Worm (Caenorhabditis elegans) whole organism, L1 larva: ENCODE measurements around the gene F28H7.3.

Experiments used
- C04F5.9 ChIP-seq: sonication (generic microtip); optimal IDR thresholded peaks from 2 replicates; lab custom pipeline; 2016; ENCODE audit warnings: missing genetic modification characterization, missing compliant biosample characterization
- C34B4.2 ChIP-seq: sonication (generic microtip); optimal IDR thresholded peaks from 2 replicates; lab custom pipeline; 2017; ENCODE audit warnings: mild to moderate bottlenecking, missing genetic modification characterization, missing compliant biosample characterization
- F16B12.6 ChIP-seq: fragments of 150-350 bp; optimal IDR thresholded peaks from 2 replicates; lab custom pipeline; 2014; ENCODE audit warnings: missing biosample characterization, missing genetic modification characterization
- Y116A8C.19 ChIP-seq: sonication (generic microtip); optimal IDR thresholded peaks from 2 replicates; lab custom pipeline; 2016; ENCODE audit warnings: missing compliant biosample characterization, missing genetic modification characterization, borderline replicate concordance
- aha-1 ChIP-seq: fragments of 150-350 bp; optimal IDR thresholded peaks from 2 replicates; lab custom pipeline; 2014; ENCODE audit warnings: missing biosample characterization, missing genetic modification characterization
- blmp-1 ChIP-seq: fragments of 150-350 bp; optimal IDR thresholded peaks from 2 replicates; lab custom pipeline; 2014; ENCODE audit warnings: missing biosample characterization, missing genetic modification characterization
- ceh-8 ChIP-seq: fragments of 200-800 bp; sonication (Bioruptor generic); optimal IDR thresholded peaks from 2 replicates; lab custom pipeline; 2018; ENCODE audit warnings: mild to moderate bottlenecking, missing genetic modification characterization, moderate library complexity, missing compliant biosample characterization
- ceh-90 ChIP-seq: sonication (generic microtip); optimal IDR thresholded peaks from 2 replicates; lab custom pipeline; 2016; ENCODE audit warnings: missing genetic modification characterization, missing compliant biosample characterization
- efl-1 ChIP-seq, 4 experiments: fragments of 150-350 bp; optimal IDR thresholded peaks in 3 of 4; peaks in 1 of 4; 1 replicate in 1 of 4; 2 replicates in 3 of 4; lab custom pipeline; 2014; ENCODE audit warnings: missing biosample characterization in 2 of 4, missing genetic modification characterization in 2 of 4, missing genetic modification reagents in 2 of 4
- efl-3 ChIP-seq: fragments of 200-800 bp; sonication (Bioruptor generic); optimal IDR thresholded peaks from 2 replicates; lab custom pipeline; 2018; ENCODE audit warnings: mild to moderate bottlenecking, missing genetic modification characterization, missing compliant biosample characterization
- egl-13 ChIP-seq: sonication (generic microtip); optimal IDR thresholded peaks from 2 replicates; lab custom pipeline; 2016; ENCODE audit warnings: missing genotype, missing genetic modification reagents, missing genetic modification characterization, missing compliant biosample characterization
- elt-3 ChIP-seq, 6 experiments: fragments of 150-350 bp in 1 of 6; sonication (generic microtip); optimal IDR thresholded peaks; 2 replicates each; lab custom pipeline; 2017 to 2018; ENCODE audit warnings: missing biosample characterization in 6 of 6, missing genetic modification characterization in 6 of 6, inconsistent platforms in 1 of 6
- ets-5 ChIP-seq: fragments of 200-800 bp; sonication (Bioruptor generic); IDR thresholded peaks from 2 replicates; pipeline ENCODE4 v1.3.6; 2022; ENCODE audit warnings: missing genetic modification characterization, missing compliant biosample characterization
- fkh-8 ChIP-seq: sonication (generic microtip); optimal IDR thresholded peaks from 2 replicates; lab custom pipeline; 2016; ENCODE audit warnings: mild to moderate bottlenecking, missing genetic modification characterization, missing compliant biosample characterization
- grh-1 ChIP-seq: fragments of 200-800 bp; sonication (Bioruptor generic); IDR thresholded peaks from 2 replicates; pipeline ENCODE4 v1.3.6; 2022; ENCODE audit warnings: missing genetic modification reagents, missing genetic modification characterization, missing compliant biosample characterization
- hlh-4 ChIP-seq: sonication (generic microtip); optimal IDR thresholded peaks from 2 replicates; lab custom pipeline; 2016; ENCODE audit warnings: mild to moderate bottlenecking, missing genetic modification characterization, missing compliant biosample characterization
- irx-1 ChIP-seq: sonication (generic microtip); optimal IDR thresholded peaks from 2 replicates; lab custom pipeline; 2016; ENCODE audit warnings: missing genetic modification characterization, missing compliant biosample characterization
- isw-1 ChIP-seq: fragments of 200-800 bp; sonication (Bioruptor generic); IDR thresholded peaks from 2 replicates; pipeline ENCODE4 v1.3.6; 2022; ENCODE audit warnings: missing genetic modification characterization, missing compliant biosample characterization
- jun-1 ChIP-seq: fragments of 150-350 bp; optimal IDR thresholded peaks from 2 replicates; lab custom pipeline; 2014; ENCODE audit warnings: missing biosample characterization, missing genetic modification reagents, missing genetic modification characterization
- lin-13 ChIP-seq: fragments of 150-350 bp; optimal IDR thresholded peaks from 2 replicates; lab custom pipeline; 2014; ENCODE audit warnings: missing biosample characterization, missing genetic modification reagents, missing genetic modification characterization
- lin-14 ChIP-seq: fragments of 200-800 bp; sonication (Bioruptor generic); optimal IDR thresholded peaks from 2 replicates; lab custom pipeline; 2018; ENCODE audit warnings: mild to moderate bottlenecking, missing genetic modification characterization, moderate library complexity, missing compliant biosample characterization
- lin-35 ChIP-seq, 2 experiments: fragments of 150-350 bp; optimal IDR thresholded peaks; 2 replicates each; lab custom pipeline; 2014; ENCODE audit warnings: missing biosample characterization in 2 of 2, missing genetic modification characterization in 2 of 2, missing genetic modification reagents in 2 of 2
- lin-39 ChIP-seq: fragments of 150-350 bp; optimal IDR thresholded peaks from 2 replicates; lab custom pipeline; 2014; ENCODE audit warnings: missing biosample characterization, missing genetic modification reagents, missing genetic modification characterization
- lsy-2 ChIP-seq, 2 experiments: fragments of 150-350 bp; optimal IDR thresholded peaks; 2 replicates each; lab custom pipeline; 2014; ENCODE audit warnings: missing biosample characterization in 2 of 2, missing genetic modification characterization in 2 of 2
- mdl-1 ChIP-seq, 2 experiments: fragments of 150-350 bp; optimal IDR thresholded peaks; 2 replicates each; lab custom pipeline; 2014 to 2017; ENCODE audit warnings: missing biosample characterization in 2 of 2, missing genetic modification characterization in 2 of 2, inconsistent platforms in 1 of 2
- mep-1 ChIP-seq: fragments of 150-350 bp; optimal IDR thresholded peaks from 2 replicates; lab custom pipeline; 2014; ENCODE audit warnings: missing biosample characterization, missing genetic modification characterization
- nhr-12 ChIP-seq: sonication (generic microtip); optimal IDR thresholded peaks from 2 replicates; lab custom pipeline; 2017; ENCODE audit warnings: missing biosample characterization, missing genetic modification characterization
- nhr-19 ChIP-seq: fragments of 200-800 bp; sonication (Bioruptor generic); conservative IDR thresholded peaks from 2 replicates; pipeline ENCODE4 v1.3.6; 2022; ENCODE audit warnings: missing genetic modification characterization, missing compliant biosample characterization
- nhr-20 ChIP-seq: sonication (generic microtip); optimal IDR thresholded peaks from 2 replicates; lab custom pipeline; 2016; ENCODE audit warnings: mild to moderate bottlenecking, missing genetic modification characterization, missing compliant biosample characterization
- nhr-237 ChIP-seq: fragments of 150-350 bp; optimal IDR thresholded peaks from 2 replicates; lab custom pipeline; 2014; ENCODE audit warnings: missing biosample characterization, missing genetic modification characterization
- nhr-47 ChIP-seq: sonication (generic microtip); optimal IDR thresholded peaks from 2 replicates; lab custom pipeline; 2016; ENCODE audit warnings: mild to moderate bottlenecking, missing genetic modification characterization, moderate library complexity, missing compliant biosample characterization
- nhr-71 ChIP-seq: sonication (generic microtip); optimal IDR thresholded peaks from 2 replicates; lab custom pipeline; 2016; ENCODE audit warnings: mild to moderate bottlenecking, missing genetic modification characterization, moderate library complexity, missing compliant biosample characterization
- nhr-77 ChIP-seq: fragments of 150-350 bp; optimal IDR thresholded peaks from 2 replicates; lab custom pipeline; 2014; ENCODE audit warnings: missing biosample characterization, missing genetic modification characterization
- nhr-84 ChIP-seq: sonication (generic microtip); optimal IDR thresholded peaks from 2 replicates; lab custom pipeline; 2017; ENCODE audit warnings: missing biosample characterization, missing genetic modification characterization
- nhr-90 ChIP-seq: sonication (generic microtip); optimal IDR thresholded peaks from 2 replicates; lab custom pipeline; 2016; ENCODE audit warnings: mild to moderate bottlenecking, missing genetic modification characterization, missing compliant biosample characterization; ENCODE audit not compliant: poor library complexity
- pag-3 ChIP-seq: sonication (generic microtip); optimal IDR thresholded peaks from 2 replicates; lab custom pipeline; 2017; ENCODE audit warnings: missing genetic modification characterization, mild to moderate bottlenecking, missing compliant biosample characterization, antibody characterized with exemption, borderline replicate concordance; ENCODE audit not compliant: insufficient read depth
- pqm-1 ChIP-seq: sonication (generic microtip); optimal IDR thresholded peaks from 3 replicates; lab custom pipeline; 2017; ENCODE audit warnings: missing biosample characterization, missing genetic modification characterization
- snu-23 ChIP-seq: sonication (generic microtip); optimal IDR thresholded peaks from 2 replicates; lab custom pipeline; 2016; ENCODE audit warnings: missing genetic modification characterization, missing compliant biosample characterization
- sox-4 ChIP-seq: sonication (generic microtip); optimal IDR thresholded peaks from 2 replicates; lab custom pipeline; 2016; ENCODE audit warnings: missing genetic modification characterization, missing compliant biosample characterization
- sup-37 ChIP-seq: fragments of 200-800 bp; sonication (Bioruptor generic); optimal IDR thresholded peaks from 2 replicates; lab custom pipeline; 2018; ENCODE audit warnings: mild to moderate bottlenecking, missing genetic modification characterization, missing compliant biosample characterization
- swsn-7 ChIP-seq: sonication (generic microtip); optimal IDR thresholded peaks from 2 replicates; lab custom pipeline; 2016; ENCODE audit warnings: missing genetic modification characterization, missing compliant biosample characterization
- tbx-2 ChIP-seq: sonication (generic microtip); optimal IDR thresholded peaks from 2 replicates; lab custom pipeline; 2016; ENCODE audit warnings: missing genetic modification characterization, missing compliant biosample characterization
- tlp-1 ChIP-seq: fragments of 150-350 bp; optimal IDR thresholded peaks from 2 replicates; lab custom pipeline; 2014; ENCODE audit warnings: missing biosample characterization, missing genetic modification characterization
- unc-130 ChIP-seq: fragments of 150-350 bp; optimal IDR thresholded peaks from 2 replicates; lab custom pipeline; 2017; ENCODE audit warnings: missing biosample characterization, missing genetic modification characterization, inconsistent platforms
- unc-30 ChIP-seq: sonication (generic microtip); optimal IDR thresholded peaks from 2 replicates; lab custom pipeline; 2017; ENCODE audit warnings: missing biosample characterization, missing genetic modification characterization
- unc-86 ChIP-seq: sonication (generic microtip); optimal IDR thresholded peaks from 2 replicates; lab custom pipeline; 2016; ENCODE audit warnings: missing genetic modification characterization, missing compliant biosample characterization
- unc-98 ChIP-seq: fragments of 200-800 bp; sonication (Bioruptor generic); IDR thresholded peaks from 2 replicates; pipeline ENCODE4 v1.3.6; 2022; ENCODE audit warnings: missing genetic modification characterization, missing compliant biosample characterization
- vab-15 ChIP-seq: sonication (generic microtip); optimal IDR thresholded peaks from 2 replicates; lab custom pipeline; 2017; ENCODE audit warnings: missing genotype, mild to moderate bottlenecking, missing genetic modification characterization, missing compliant biosample characterization
- xbp-1 ChIP-seq: sonication (generic microtip); optimal IDR thresholded peaks from 2 replicates; lab custom pipeline; 2016; ENCODE audit warnings: missing genetic modification characterization, missing compliant biosample characterization
- zag-1 ChIP-seq: fragments of 150-350 bp; optimal IDR thresholded peaks from 2 replicates; lab custom pipeline; 2014; ENCODE audit warnings: missing biosample characterization, missing genetic modification characterization
- zip-4 ChIP-seq: fragments of 200-800 bp; sonication (Bioruptor generic); optimal IDR thresholded peaks from 2 replicates; lab custom pipeline; 2018; ENCODE audit warnings: mild to moderate bottlenecking, missing genetic modification characterization, moderate library complexity, missing compliant biosample characterization
- ztf-11 ChIP-seq, 2 experiments: sonication (generic microtip); optimal IDR thresholded peaks; 2 replicates each; lab custom pipeline; 2016 to 2017; ENCODE audit warnings: missing genetic modification characterization in 2 of 2, missing biosample characterization in 1 of 2, missing compliant biosample characterization in 1 of 2
- ztf-4 ChIP-seq: fragments of 150-350 bp; optimal IDR thresholded peaks from 2 replicates; lab custom pipeline; 2014; ENCODE audit warnings: missing biosample characterization, missing genetic modification characterization

F28H7.3 gene

ce11 chrV:10729456-10729904 is 21.1 kb downstream of the F28H7.3 start (continued):
- no peak for TF ChIP-seq Y116A8C.19
- TF ChIP-seq unc-98 (GFP tag; lab: Robert Waterston, UW): no peak
- TF ChIP-seq aha-1 (tag; lab: Kevin White, UChicago): no peak
- TF ChIP-seq C34B4.2: no peak
- TF ChIP-seq C04F5.9: no peak
- no peak for TF ChIP-seq ets-5 (GFP tag; lab: Robert Waterston, UW)
- TF ChIP-seq hlh-4 (tag; lab: Kevin White, UChicago): no peak
- TF ChIP-seq mep-1 (tag; lab: Kevin White, UChicago): no peak
- TF ChIP-seq jun-1 (tag; lab: Kevin White, UChicago): peak; percentile 43
- TF ChIP-seq sox-4: no peak
- no peak for TF ChIP-seq nhr-84
- TF ChIP-seq ceh-90 (tag; lab: Kevin White, UChicago): no peak
- TF ChIP-seq ceh-8: no peak
- no peak for TF ChIP-seq unc-30 (tag; lab: Kevin White, UChicago)
- peak; percentile 47 for TF ChIP-seq nhr-47 (tag; lab: Kevin White, UChicago)
- peak in 2 of 6 experiments; percentile 16 to 57 for TF ChIP-seq elt-3 (tag; optimal IDR thresholded peaks at IDR 0.05; lab: Kevin White, UChicago)
- no peak for TF ChIP-seq nhr-77 (tag; lab: Kevin White, UChicago)
- peak; percentile 69 for TF ChIP-seq lin-14 (GFP tag; lab: Kevin White, UChicago)
- no peak for TF ChIP-seq efl-3 (GFP tag; lab: Kevin White, UChicago)
- TF ChIP-seq nhr-19 (GFP tag; lab: Robert Waterston, UW): peak; percentile 34
- no peak for TF ChIP-seq zag-1
- TF ChIP-seq vab-15 (tag; lab: Kevin White, UChicago): no peak
- no peak for TF ChIP-seq grh-1 (GFP tag; lab: Robert Waterston, UW)
- TF ChIP-seq irx-1 (tag; lab: Kevin White, UChicago): no peak
- TF ChIP-seq lin-35 (GFP tag; optimal IDR thresholded peaks at IDR 0.05; lab: Kevin White, UChicago): peak in 1 of 2 experiments; percentile 64
- no peak for TF ChIP-seq ztf-4 (tag; lab: Kevin White, UChicago)
- no peak for TF ChIP-seq ztf-11 (tag; optimal IDR thresholded peaks at IDR 0.05; lab: Kevin White, UChicago)
- no peak for TF ChIP-seq isw-1
- no peak for TF ChIP-seq lin-13
- no peak for TF ChIP-seq unc-130 (tag; lab: Kevin White, UChicago)
- no peak for TF ChIP-seq sup-37
- no peak for TF ChIP-seq swsn-7 (tag; lab: Kevin White, UChicago)
- TF ChIP-seq nhr-237 (tag; lab: Kevin White, UChicago): no peak
- TF ChIP-seq xbp-1 (tag; lab: Kevin White, UChicago): no peak
- TF ChIP-seq nhr-71 (tag; lab: Kevin White, UChicago): peak; percentile 65
- TF ChIP-seq tlp-1 (tag; lab: Kevin White, UChicago): no peak
- no peak for TF ChIP-seq nhr-12 (tag; lab: Kevin White, UChicago)
- no peak for TF ChIP-seq F16B12.6
- TF ChIP-seq fkh-8: no peak
- no peak for TF ChIP-seq lin-39 (tag; lab: Kevin White, UChicago)
- TF ChIP-seq blmp-1 (tag; lab: Kevin White, UChicago): peak; percentile 68
- peak in 1 of 2 experiments; percentile 72 for TF ChIP-seq mdl-1 (tag; optimal IDR thresholded peaks at IDR 0.05; lab: Kevin White, UChicago)
- peak in 1 of 2 experiments; percentile 36 for TF ChIP-seq lsy-2 (tag; optimal IDR thresholded peaks at IDR 0.05; lab: Kevin White, UChicago)
- no peak for TF ChIP-seq unc-86 (tag; lab: Kevin White, UChicago)
- no peak for TF ChIP-seq zip-4 (GFP tag; lab: Kevin White, UChicago)
- no peak for TF ChIP-seq egl-13
- peak; percentile 84 for TF ChIP-seq nhr-20 (tag; lab: Kevin White, UChicago)
- peak; percentile 47 for TF ChIP-seq tbx-2 (tag; lab: Kevin White, UChicago)
- TF ChIP-seq snu-23: peak; percentile 47
- no peak for TF ChIP-seq pag-3 (tag; lab: Kevin White, UChicago)
- peak; percentile 50 for TF ChIP-seq nhr-90 (tag; lab: Kevin White, UChicago)
- TF ChIP-seq efl-1 (optimal IDR thresholded peaks at IDR 0.05; lab: Kevin White, UChicago): no peak
- peak in 1 of 2 experiments; percentile 94 for TF ChIP-seq efl-1 (GFP tag; optimal IDR thresholded peaks at IDR 0.05 in 1 of 2; lab: Kevin White, UChicago)
- TF ChIP-seq pqm-1 (tag; lab: Kevin White, UChicago): no peak
